Fruit fly (Drosophila melanogaster) S2 (cell line): ENCODE measurements around the gene Oat.
A peak's percentile ranks its signal among the peaks of the same experiment; 100 is the strongest.

ENCODE experiments used
- CG8478 ChIP-seq: fragments of >200 bp; optimal IDR thresholded peaks from 2 replicates; lab custom pipeline; 2018
- CTCF ChIP-seq, 2 experiments: fragments of >200 bp; optimal IDR thresholded peaks; 2 replicates each; lab custom pipeline; 2018

DNA sequence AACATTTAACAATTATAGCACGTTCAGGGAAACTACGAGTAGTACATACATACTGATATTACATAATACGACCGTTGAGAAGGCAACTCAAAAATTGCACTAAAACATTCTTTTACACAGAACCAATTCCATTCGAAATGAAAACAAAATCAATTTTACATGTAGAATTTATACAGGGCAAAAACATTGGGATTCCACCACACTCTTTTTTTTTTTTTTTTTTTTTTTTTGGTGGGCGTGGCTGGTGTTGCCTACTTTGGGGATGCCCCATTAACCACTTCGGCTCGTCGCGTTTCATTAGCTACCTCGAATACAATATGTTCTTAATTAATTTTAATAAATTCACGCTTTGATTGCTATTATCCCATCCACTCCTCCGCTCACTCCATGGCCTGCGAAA, 937 bp upstream of the Oat start:
- TF ChIP-seq CG8478 (lab: Kevin White, UChicago) (no peak), CTCF (optimal IDR thresholded peaks at IDR 0.05; lab: Kevin White, UChicago) (peak in 1 of 2 experiments; percentile 52)
